Worm (Caenorhabditis elegans) whole organism, late embryonic: Measurements from ENCODE around the gene T16G1.6.

Experiments
- ceh-45 ChIP-seq: fragments of 200-800 bp; sonication (Bioruptor generic); IDR thresholded peaks from 2 replicates; pipeline ENCODE4 v1.3.6; 2022; ENCODE audit warnings: missing genetic modification reagents, missing genetic modification characterization, missing compliant biosample characterization
- elt-4 ChIP-seq: sonication (generic microtip); optimal IDR thresholded peaks from 2 replicates; lab custom pipeline; 2016; ENCODE audit warnings: missing genetic modification characterization, missing compliant biosample characterization
- hlh-30 ChIP-seq: sonication (generic microtip); optimal IDR thresholded peaks from 2 replicates; lab custom pipeline; 2017; ENCODE audit warnings: antibody characterized with exemption, missing genetic modification characterization, missing compliant biosample characterization; ENCODE audit not compliant: insufficient read depth
- rnt-1 ChIP-seq: sonication (generic microtip); optimal IDR thresholded peaks from 2 replicates; lab custom pipeline; 2016; ENCODE audit warnings: missing genetic modification characterization, missing compliant biosample characterization
- tbx-2 ChIP-seq: sonication (generic microtip); optimal IDR thresholded peaks from 2 replicates; lab custom pipeline; 2016; ENCODE audit warnings: missing genetic modification characterization, missing compliant biosample characterization

ce11 chrV:12944775-12945174 lies 7.8 kb upstream of the T16G1.6 start, which contains the start of gene grl-2:
- TF ChIP-seq hlh-30 (tag; lab: Kevin White, UChicago) (no peak), tbx-2 (tag; lab: Kevin White, UChicago) (no peak), elt-4 (no peak), rnt-1 (tag; lab: Kevin White, UChicago) (no peak), ceh-45 (no peak)
